Fruit fly (Drosophila melanogaster) whole organism, embryonic: ENCODE measurements around the gene CG9360.

Experiments
- ATbp ChIP-seq: fragments of 200-800 bp; sonication (Bioruptor generic); optimal IDR thresholded peaks from 2 replicates; lab custom pipeline; 2017; ENCODE audit warnings: missing biosample characterization, mild to moderate bottlenecking, missing genetic modification characterization, missing genetic modification reagents
- Atf6 ChIP-seq: fragments of 200-800 bp; sonication (Bioruptor generic); IDR thresholded peaks from 2 replicates; pipeline ENCODE4 v1.3.6; 2022; ENCODE audit warnings: missing biosample characterization, missing genetic modification characterization
- CG10209 ChIP-seq: fragments of 200-800 bp; sonication (Bioruptor generic); optimal IDR thresholded peaks from 3 replicates; lab custom pipeline; 2017; ENCODE audit warnings: missing biosample characterization, mild to moderate bottlenecking, missing genetic modification characterization, missing genetic modification reagents
- CG10654 ChIP-seq: fragments of 200-800 bp; sonication (Bioruptor generic); optimal IDR thresholded peaks from 2 replicates; lab custom pipeline; 2016; ENCODE audit warnings: missing biosample characterization, missing genetic modification characterization
- CG12071 ChIP-seq: fragments of 200-800 bp; sonication (Bioruptor generic); optimal IDR thresholded peaks from 3 replicates; lab custom pipeline; 2018; ENCODE audit warnings: missing biosample characterization, mild to moderate bottlenecking, missing genetic modification characterization
- CG12236 ChIP-seq: fragments of 200-800 bp; sonication (Bioruptor generic); optimal IDR thresholded peaks from 2 replicates; lab custom pipeline; 2016; ENCODE audit warnings: missing biosample characterization, missing genetic modification characterization
- CG12299 ChIP-seq: fragments of 200-800 bp; sonication (Bioruptor generic); optimal IDR thresholded peaks from 2 replicates; lab custom pipeline; 2018; ENCODE audit warnings: missing biosample characterization, mild to moderate bottlenecking, missing genetic modification characterization
- CG1233 ChIP-seq: fragments of 200-800 bp; sonication (Bioruptor generic); optimal IDR thresholded peaks from 4 replicates; lab custom pipeline; 2018; ENCODE audit warnings: missing biosample characterization, mild to moderate bottlenecking, missing genetic modification characterization
- CG12769 ChIP-seq: fragments of 200-800 bp; sonication (Bioruptor generic); optimal IDR thresholded peaks from 2 replicates; lab custom pipeline; 2019; ENCODE audit warnings: missing biosample characterization, mild to moderate bottlenecking, missing genetic modification characterization, moderate library complexity
- CG14710 ChIP-seq: fragments of 200-800 bp; sonication (Bioruptor generic); optimal IDR thresholded peaks from 3 replicates; lab custom pipeline; 2019; ENCODE audit warnings: missing biosample characterization, mild to moderate bottlenecking, missing genetic modification characterization, moderate library complexity
- CG15696 ChIP-seq: fragments of 200-800 bp; sonication (Bioruptor generic); optimal IDR thresholded peaks from 2 replicates; lab custom pipeline; 2019; ENCODE audit warnings: missing biosample characterization, mild to moderate bottlenecking, missing genetic modification characterization, moderate library complexity
- CG3065 ChIP-seq: fragments of 200-800 bp; sonication (Bioruptor generic); optimal IDR thresholded peaks from 2 replicates; lab custom pipeline; 2016; ENCODE audit warnings: missing biosample characterization, missing genetic modification characterization
- CG43689 ChIP-seq: fragments of 200-800 bp; sonication (Bioruptor generic); IDR thresholded peaks from 2 replicates; pipeline ENCODE4 v1.3.6; 2022; ENCODE audit warnings: missing biosample characterization, missing genetic modification characterization
- CG8281 ChIP-seq: fragments of 200-800 bp; sonication (Bioruptor generic); optimal IDR thresholded peaks from 2 replicates; lab custom pipeline; 2018; ENCODE audit warnings: missing biosample characterization, mild to moderate bottlenecking, missing genetic modification characterization, moderate library complexity
- CG9727 ChIP-seq: fragments of 200-800 bp; sonication (Bioruptor generic); optimal IDR thresholded peaks from 3 replicates; lab custom pipeline; 2017; ENCODE audit warnings: missing biosample characterization, mild to moderate bottlenecking, missing genetic modification characterization
- CG9932 ChIP-seq: fragments of 200-800 bp; sonication (Bioruptor generic); IDR thresholded peaks from 2 replicates; pipeline ENCODE4 v1.3.6; 2022; ENCODE audit warnings: missing biosample characterization, missing genetic modification characterization
- Doc2 ChIP-seq: fragments of 200-800 bp; sonication (Bioruptor generic); IDR thresholded peaks from 2 replicates; pipeline ENCODE4 v1.3.6; 2022; ENCODE audit warnings: missing biosample characterization, missing genetic modification characterization
- Ets97D ChIP-seq: fragments of 200-800 bp; sonication (Bioruptor generic); optimal IDR thresholded peaks from 3 replicates; lab custom pipeline; 2016; ENCODE audit warnings: missing biosample characterization, missing genetic modification characterization
- HHEX ChIP-seq: fragments of 200-800 bp; sonication (Bioruptor generic); optimal IDR thresholded peaks from 3 replicates; lab custom pipeline; 2017; ENCODE audit warnings: missing biosample characterization, mild to moderate bottlenecking, missing genetic modification characterization, missing genetic modification reagents
- Hr51 ChIP-seq, 2 experiments: fragments of 200-800 bp; sonication (Bioruptor generic); optimal IDR thresholded peaks; 2 replicates in 1 of 2; 3 replicates in 1 of 2; lab custom pipeline; 2016 to 2018; ENCODE audit warnings: missing biosample characterization in 2 of 2, missing genetic modification characterization in 2 of 2, mild to moderate bottlenecking in 1 of 2, moderate library complexity in 1 of 2
- Opbp ChIP-seq: fragments of 200-800 bp; sonication (Bioruptor generic); IDR thresholded peaks from 3 replicates; pipeline ENCODE4 v1.3.6; 2022; ENCODE audit warnings: missing biosample characterization, missing genetic modification characterization; ENCODE audit not compliant: partially characterized antibody
- Sox102F ChIP-seq: fragments of 200-800 bp; sonication (Bioruptor generic); optimal IDR thresholded peaks from 2 replicates; lab custom pipeline; 2018; ENCODE audit warnings: missing biosample characterization, mild to moderate bottlenecking, missing genetic modification characterization, moderate library complexity
- Taf1 ChIP-seq: fragments of 200-800 bp; sonication (Bioruptor generic); IDR thresholded peaks from 2 replicates; pipeline ENCODE4 v1.3.6; 2022; ENCODE audit warnings: missing biosample characterization, missing genetic modification characterization
- amos ChIP-seq: fragments of 200-800 bp; sonication (Bioruptor generic); IDR thresholded peaks from 2 replicates; pipeline ENCODE4 v1.3.6; 2022; ENCODE audit warnings: missing biosample characterization, missing genetic modification characterization; ENCODE audit not compliant: partially characterized antibody
- bcd ChIP-seq: fragments of 200-800 bp; sonication (Bioruptor generic); optimal IDR thresholded peaks from 2 replicates; lab custom pipeline; 2017; ENCODE audit warnings: missing biosample characterization, mild to moderate bottlenecking, missing genetic modification characterization
- cg ChIP-seq: fragments of 200-800 bp; sonication (Bioruptor generic); optimal IDR thresholded peaks from 3 replicates; lab custom pipeline; 2019; ENCODE audit warnings: missing biosample characterization, mild to moderate bottlenecking, missing genetic modification characterization, moderate library complexity
- chif ChIP-seq, 2 experiments: fragments of 200-800 bp; sonication (Bioruptor generic); optimal IDR thresholded peaks; 3 replicates each; lab custom pipeline; 2016; ENCODE audit warnings: missing biosample characterization in 2 of 2, missing genetic modification characterization in 2 of 2
- crc ChIP-seq: fragments of 200-800 bp; sonication (Bioruptor generic); optimal IDR thresholded peaks from 2 replicates; lab custom pipeline; 2016; ENCODE audit warnings: missing biosample characterization, missing genetic modification characterization
- esg ChIP-seq: fragments of 200-800 bp; sonication (Bioruptor generic); conservative IDR thresholded peaks from 2 replicates; pipeline ENCODE4 v1.3.6; 2022; ENCODE audit warnings: missing biosample characterization, missing genetic modification characterization
- ewg ChIP-seq: fragments of 200-800 bp; sonication (Bioruptor generic); optimal IDR thresholded peaks from 3 replicates; lab custom pipeline; 2017; ENCODE audit warnings: mild to moderate bottlenecking, missing biosample characterization, missing genetic modification reagents, missing genetic modification characterization
- fru ChIP-seq: fragments of >200 bp; optimal IDR thresholded peaks from 2 replicates; lab custom pipeline; 2017
- ftz-f1 ChIP-seq: fragments of 200-800 bp; sonication (Bioruptor generic); optimal IDR thresholded peaks from 2 replicates; lab custom pipeline; 2016; ENCODE audit warnings: missing biosample characterization, missing genetic modification characterization
- gsb ChIP-seq: fragments of 200-800 bp; sonication (Bioruptor generic); IDR thresholded peaks from 2 replicates; pipeline ENCODE4 v1.3.6; 2022; ENCODE audit warnings: missing biosample characterization, missing genetic modification characterization
- hbn ChIP-seq: fragments of 200-800 bp; sonication (Bioruptor generic); IDR thresholded peaks from 2 replicates; pipeline ENCODE4 v1.3.6; 2022; ENCODE audit warnings: missing biosample characterization, missing genetic modification characterization; ENCODE audit not compliant: partially characterized antibody
- ind ChIP-seq: fragments of 200-800 bp; sonication (Bioruptor generic); optimal IDR thresholded peaks from 3 replicates; lab custom pipeline; 2016; ENCODE audit warnings: missing biosample characterization, missing genetic modification characterization
- jumu ChIP-seq: fragments of 200-800 bp; sonication (Bioruptor generic); optimal IDR thresholded peaks from 3 replicates; lab custom pipeline; 2016; ENCODE audit warnings: missing biosample characterization, missing genetic modification characterization
- kah ChIP-seq: fragments of 200-800 bp; sonication (Bioruptor generic); optimal IDR thresholded peaks from 2 replicates; lab custom pipeline; 2018; ENCODE audit warnings: missing biosample characterization, mild to moderate bottlenecking, missing genetic modification characterization
- knrl ChIP-seq: fragments of 200-800 bp; sonication (Bioruptor generic); IDR thresholded peaks from 3 replicates; pipeline ENCODE4 v1.3.6; 2022; ENCODE audit warnings: missing biosample characterization, missing genetic modification characterization; ENCODE audit not compliant: partially characterized antibody
- maf-S ChIP-seq: fragments of 200-800 bp; sonication (Bioruptor generic); optimal IDR thresholded peaks from 2 replicates; lab custom pipeline; 2016; ENCODE audit warnings: missing biosample characterization, missing genetic modification characterization
- oc ChIP-seq: fragments of 200-800 bp; sonication (Bioruptor generic); optimal IDR thresholded peaks from 2 replicates; lab custom pipeline; 2018; ENCODE audit warnings: missing biosample characterization, mild to moderate bottlenecking, missing genetic modification characterization, moderate library complexity
- org-1 ChIP-seq: fragments of 200-800 bp; sonication (Bioruptor generic); optimal IDR thresholded peaks from 2 replicates; lab custom pipeline; 2017; ENCODE audit warnings: missing biosample characterization, missing genetic modification characterization
- pzg ChIP-seq: fragments of 200-800 bp; sonication (Bioruptor generic); optimal IDR thresholded peaks from 3 replicates; lab custom pipeline; 2018; ENCODE audit warnings: missing biosample characterization, mild to moderate bottlenecking, missing genetic modification characterization, moderate library complexity
- run ChIP-seq: fragments of 200-800 bp; sonication (Bioruptor generic); optimal IDR thresholded peaks from 3 replicates; lab custom pipeline; 2018; ENCODE audit warnings: missing biosample characterization, mild to moderate bottlenecking, missing genetic modification characterization
- sc ChIP-seq, 3 experiments: fragments of >200 bp in 2 of 3; fragments of 200-800 bp in 1 of 3; sonication (Bioruptor generic) in 1 of 3; optimal IDR thresholded peaks; 2 replicates in 2 of 3; 3 replicates in 1 of 3; lab custom pipeline; 2017; ENCODE audit warnings: mild to moderate bottlenecking in 1 of 3, missing biosample characterization in 1 of 3, missing genetic modification characterization in 1 of 3, missing genetic modification reagents in 1 of 3
- slp2 ChIP-seq: fragments of 200-800 bp; sonication (Bioruptor generic); optimal IDR thresholded peaks from 2 replicates; lab custom pipeline; 2016; ENCODE audit warnings: missing biosample characterization, missing genetic modification characterization
- tap ChIP-seq: fragments of 200-800 bp; optimal IDR thresholded peaks from 3 replicates; lab custom pipeline; 2019; ENCODE audit warnings: missing biosample characterization, mild to moderate bottlenecking, missing genetic modification characterization, moderate library complexity
- tup ChIP-seq: fragments of 200-800 bp; sonication (Bioruptor generic); optimal IDR thresholded peaks from 2 replicates; lab custom pipeline; 2016; ENCODE audit warnings: missing biosample characterization, mild to moderate bottlenecking, missing genetic modification characterization, moderate library complexity
- zfh1 ChIP-seq: fragments of 200-800 bp; sonication (Bioruptor generic); IDR thresholded peaks from 3 replicates; pipeline ENCODE4 v1.3.6; 2022; ENCODE audit warnings: missing biosample characterization, missing genetic modification characterization

Gene CG9360

DNA sequence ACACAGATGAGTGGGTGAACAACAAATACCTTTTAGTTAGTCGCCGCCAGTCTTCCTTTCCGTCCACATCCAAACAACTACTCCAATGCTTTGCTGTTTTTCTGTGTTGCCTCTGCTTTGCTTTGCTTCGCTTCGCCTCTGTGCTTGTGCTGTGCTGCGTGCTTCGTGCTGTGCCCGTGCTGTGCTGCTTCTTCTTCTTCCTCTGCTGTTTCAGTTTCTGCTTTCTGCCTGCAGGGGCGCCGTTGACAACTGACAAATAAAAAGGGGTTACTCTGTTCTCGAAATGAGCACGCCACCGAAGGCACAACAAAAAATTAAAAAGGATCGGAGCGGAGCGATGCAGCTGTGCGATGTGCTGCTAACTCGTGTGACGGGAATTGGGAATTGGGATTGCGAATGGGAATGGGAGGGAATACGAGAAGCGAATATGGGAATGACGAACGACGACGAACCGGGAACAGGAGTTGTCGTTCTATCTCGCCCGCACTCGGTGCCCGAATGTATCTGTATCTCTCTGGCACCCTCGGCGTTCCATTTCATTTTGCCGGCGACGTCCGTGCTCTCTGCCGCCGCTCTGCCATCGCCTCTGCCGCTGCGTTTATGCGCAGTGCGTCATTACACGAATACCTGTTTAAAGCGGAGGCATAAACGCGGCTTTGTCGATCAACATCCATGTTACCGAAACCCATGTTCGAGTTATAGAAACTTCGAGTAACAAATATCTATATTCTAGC lies 49.7 kb downstream of the CG9360 start (continued):
- TF ChIP-seq Ets97D (GFP tag; lab: Kevin White, UChicago) (peak; percentile 18), Atf6 (GFP tag; lab: Robert Waterston, UW) (peak; percentile 81), Opbp (no peak; the same call in 2 of the 3 replicates), Doc2 (GFP tag; lab: Robert Waterston, UW) (no peak), knrl (GFP tag; lab: Robert Waterston, UW) (peak; percentile 45; the same call in 1 of the 3 replicates), tap (tag; lab: Kevin White, UChicago) (peak; percentile 60), CG9727 (peak; percentile 54), slp2 (GFP tag; lab: Kevin White, UChicago) (peak; percentile 64), CG8281 (no peak), bcd (GFP tag; lab: Kevin White, UChicago) (peak; percentile 78), CG43689 (GFP tag; lab: Robert Waterston, UW) (no peak), CG9932 (GFP tag; lab: Robert Waterston, UW) (peak; percentile 69), CG12236 (GFP tag; lab: Kevin White, UChicago) (no peak), ewg (GFP tag; lab: Kevin White, UChicago) (peak; percentile 44), hbn (GFP tag; lab: Robert Waterston, UW) (no peak), Hr51 (GFP tag; optimal IDR thresholded peaks at IDR 0.05; lab: Kevin White, UChicago) (peak; percentile 65 to 75), kah (GFP tag; lab: Kevin White, UChicago) (no peak), sc (optimal IDR thresholded peaks at IDR 0.05; lab: Kevin White, UChicago) (no peak), sc (GFP tag; optimal IDR thresholded peaks at IDR 0.05; lab: Kevin White, UChicago) (peak; percentile 33), pzg (GFP tag; lab: Kevin White, UChicago) (peak; percentile 17), crc (GFP tag; lab: Kevin White, UChicago) (peak; percentile 34), CG10209 (GFP tag; lab: Kevin White, UChicago) (peak; percentile 69), CG14710 (tag; lab: Kevin White, UChicago) (peak; percentile 27), Sox102F (GFP tag; lab: Kevin White, UChicago) (peak; percentile 72), esg (GFP tag; lab: Robert Waterston, UW) (peak; percentile 61), tup (GFP tag; lab: Kevin White, UChicago) (no peak), oc (tag; lab: Kevin White, UChicago) (peak; percentile 53), CG10654 (GFP tag; lab: Kevin White, UChicago) (peak; percentile 21), ATbp (peak; percentile 30), CG1233 (GFP tag; lab: Kevin White, UChicago) (peak; percentile 56), chif (GFP tag; optimal IDR thresholded peaks at IDR 0.05; lab: Kevin White, UChicago) (peak in 1 of 2 experiments; percentile 43), CG3065 (GFP tag; lab: Kevin White, UChicago) (no peak), CG15696 (tag; lab: Kevin White, UChicago) (no peak), fru (lab: Kevin White, UChicago) (no peak), CG12071 (GFP tag; lab: Kevin White, UChicago) (peak; percentile 64), maf-S (GFP tag; lab: Kevin White, UChicago) (peak; percentile 47), jumu (peak; percentile 87), ind (peak; percentile 50), run (tag; lab: Kevin White, UChicago) (peak; percentile 26), HHEX (GFP tag; lab: Kevin White, UChicago) (peak; percentile 70), ftz-f1 (GFP tag; lab: Kevin White, UChicago) (no peak), CG12769 (tag; lab: Kevin White, UChicago) (peak; percentile 94), cg (no peak), CG12299 (tag; lab: Kevin White, UChicago) (peak; percentile 8), zfh1 (GFP tag; lab: Robert Waterston, UW) (peak; percentile 70; the same call in 2 of the 3 replicates), Taf1 (GFP tag; lab: Robert Waterston, UW) (peak; percentile 36; the same call in 1 of the 2 replicates), org-1 (GFP tag; lab: Kevin White, UChicago) (peak; percentile 71), amos (GFP tag; lab: Robert Waterston, UW) (peak; percentile 57; the same call in 1 of the 2 replicates), gsb (GFP tag; lab: Robert Waterston, UW) (no peak)
